Worm (Caenorhabditis elegans) whole organism, L1 larva: Measurements from ENCODE around the gene F21A3.11.

Experiments used
- elt-2 ChIP-seq: sonication (generic microtip); optimal IDR thresholded peaks from 2 replicates; lab custom pipeline; 2016; ENCODE audit warnings: missing genetic modification characterization, mild to moderate bottlenecking, inconsistent platforms, missing compliant biosample characterization, missing genetic modification reagents
- elt-3 ChIP-seq, 6 experiments: fragments of 150-350 bp in 1 of 6; sonication (generic microtip); optimal IDR thresholded peaks; 2 replicates each; lab custom pipeline; 2017 to 2018; ENCODE audit warnings: missing biosample characterization in 6 of 6, missing genetic modification characterization in 6 of 6, inconsistent platforms in 1 of 6
- fkh-8 ChIP-seq: sonication (generic microtip); optimal IDR thresholded peaks from 2 replicates; lab custom pipeline; 2016; ENCODE audit warnings: mild to moderate bottlenecking, missing genetic modification characterization, missing compliant biosample characterization
- lir-3 ChIP-seq: sonication (generic microtip); optimal IDR thresholded peaks from 2 replicates; lab custom pipeline; 2016; ENCODE audit warnings: mild to moderate bottlenecking, missing genetic modification characterization, moderate library complexity, missing compliant biosample characterization; ENCODE audit not compliant: poor library complexity
- nhr-12 ChIP-seq: sonication (generic microtip); optimal IDR thresholded peaks from 2 replicates; lab custom pipeline; 2017; ENCODE audit warnings: missing biosample characterization, missing genetic modification characterization
- sox-4 ChIP-seq: sonication (generic microtip); optimal IDR thresholded peaks from 2 replicates; lab custom pipeline; 2016; ENCODE audit warnings: missing genetic modification characterization, missing compliant biosample characterization

DNA sequence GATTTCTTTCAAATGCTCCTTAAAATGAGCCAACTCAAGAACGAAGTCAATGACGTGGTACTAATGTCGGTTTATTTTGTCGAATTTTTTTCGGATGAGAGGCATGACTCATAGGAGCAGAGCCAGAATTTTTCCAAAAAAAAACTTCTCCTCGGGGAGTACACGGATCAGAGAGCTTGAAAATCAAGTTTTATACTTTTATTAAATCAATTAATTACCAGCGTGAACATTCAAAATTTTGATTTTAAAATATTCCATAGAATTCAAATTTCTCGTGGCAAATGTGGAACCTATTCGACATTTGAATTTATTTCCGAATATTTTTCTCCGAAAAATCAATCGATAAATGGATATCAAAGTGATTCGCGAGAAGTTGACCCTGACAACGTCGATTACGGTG lies 3.3 kb upstream of the F21A3.11 start, which contains the start of gene F21A3.4:
- TF ChIP-seq fkh-8 (tag; lab: Kevin White, UChicago) = no peak
- TF ChIP-seq lir-3 (tag; lab: Kevin White, UChicago) = no peak
- no peak for TF ChIP-seq elt-2 (tag; lab: Kevin White, UChicago)
- TF ChIP-seq elt-3 (tag; optimal IDR thresholded peaks at IDR 0.05; lab: Kevin White, UChicago) = no peak
- TF ChIP-seq nhr-12 = no peak
- no peak for TF ChIP-seq sox-4 (tag; lab: Kevin White, UChicago)
